Worm (Caenorhabditis elegans): ENCODE data around the gene cid-1.

- TF ChIP-seq ama-1 (optimal IDR thresholded peaks at IDR 0.05) (no peak), flt-1 (GFP tag; IDR thresholded peaks at IDR 0.05) (no peak), F13C5.2 (tag; optimal IDR thresholded peaks at IDR 0.05) (no peak), tbx-11 (GFP tag; IDR thresholded peaks at IDR 0.05) (no peak), ceh-13 (GFP tag; optimal IDR thresholded peaks at IDR 0.05) (no peak), B0310.2 (tag; optimal IDR thresholded peaks at IDR 0.05) (no peak), scrt-1 (GFP tag; IDR thresholded peaks at IDR 0.05) (no peak), aly-1 (tag; optimal IDR thresholded peaks at IDR 0.05) (no peak), hmg-4 (GFP tag; optimal IDR thresholded peaks at IDR 0.05) (no peak), sea-1 (GFP tag; conservative IDR thresholded peaks at IDR 0.05) (no peak), tra-4 (tag; optimal IDR thresholded peaks at IDR 0.05) (no peak)
Measured at ce11 chrIII:5145874-5146273, 27.8 kb upstream of the cid-1 start.

Measured in whole organism, early embryonic.